Fruit fly (Drosophila melanogaster): Measurements from ENCODE around the gene CG13300.

Gene CG13300

DNA sequence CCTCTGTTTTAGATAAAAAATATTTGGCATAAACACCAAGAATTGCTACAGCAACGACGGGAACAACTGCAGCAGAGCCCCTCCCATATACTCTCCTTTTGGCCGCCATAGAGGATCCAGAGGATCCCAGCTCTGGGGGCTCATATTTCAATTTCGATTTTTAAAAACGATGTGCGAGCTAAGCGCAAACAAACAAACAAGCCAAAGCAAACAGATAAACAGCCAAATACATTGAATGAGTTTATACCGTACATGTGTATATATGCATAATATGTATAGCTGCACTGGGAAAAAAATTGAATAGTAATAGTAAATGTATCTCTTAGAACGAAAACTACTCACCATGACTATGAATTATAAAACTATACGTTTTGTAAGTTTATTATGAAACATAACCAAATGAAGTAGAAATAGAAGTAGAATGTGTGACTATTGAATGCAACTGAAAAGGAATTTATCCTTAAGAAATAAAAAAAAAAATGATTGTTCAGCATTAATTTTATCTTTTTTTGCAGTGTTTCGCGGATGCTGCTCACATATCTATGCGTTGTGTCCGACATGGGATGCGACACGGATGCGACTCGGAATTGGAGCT is 40.1 kb downstream of the CG13300 start (continued):
- TF ChIP-seq Sry-δ (GFP tag; optimal IDR thresholded peaks at IDR 0.05) (no peak), CG1603 (tag; optimal IDR thresholded peaks at IDR 0.05) (peak; percentile 11), CG10959 (GFP tag; IDR thresholded peaks at IDR 0.05) (no peak), Bdp1 (GFP tag; optimal IDR thresholded peaks at IDR 0.05) (no peak), btn (GFP tag; optimal IDR thresholded peaks at IDR 0.05) (no peak), CG15479 (GFP tag; optimal IDR thresholded peaks at IDR 0.05) (no peak), amos (GFP tag; IDR thresholded peaks at IDR 0.05; ENCODE audit: partially characterized antibody) (no peak), Asciz (GFP tag; optimal IDR thresholded peaks at IDR 0.05) (no peak), CG9727 (GFP tag; optimal IDR thresholded peaks at IDR 0.05) (peak; percentile 36)

dm6 chr3L:6310489-6310888 is 41.7 kb downstream of the CG13300 start:
- peak; percentile 27 for TF ChIP-seq sd (tag; optimal IDR thresholded peaks at IDR 0.05)
- TF ChIP-seq twi (tag; optimal IDR thresholded peaks at IDR 0.05): peak; percentile 56
- TF ChIP-seq CG9817 (tag; optimal IDR thresholded peaks at IDR 0.05): no peak
- peak; percentile 21 for TF ChIP-seq oc (tag; optimal IDR thresholded peaks at IDR 0.05)
- TF ChIP-seq kni (GFP tag; optimal IDR thresholded peaks at IDR 0.05): peak; percentile 87
- no peak for TF ChIP-seq chif (GFP tag; optimal IDR thresholded peaks at IDR 0.05)
- no peak for TF ChIP-seq CkIIα-i1 (GFP tag; IDR thresholded peaks at IDR 0.05)
- peak; percentile 30 for TF ChIP-seq Vsx1 (GFP tag; optimal IDR thresholded peaks at IDR 0.05)
- TF ChIP-seq sr (GFP tag; IDR thresholded peaks at IDR 0.05): 0 out of 3 replicates have a peak, but pooled peaks have one; percentile 10
- peak; percentile 46; the same call in 1 of the 3 replicates for TF ChIP-seq CG2199 (GFP tag; IDR thresholded peaks at IDR 0.05)
- TF ChIP-seq grn (GFP tag; optimal IDR thresholded peaks at IDR 0.05): peak; percentile 61

dm6 chr3L:6309726-6310125 is 42.5 kb downstream of the CG13300 start:
- TF ChIP-seq CG7745 (tag; optimal IDR thresholded peaks at IDR 0.05) (peak; percentile 75), CG15269 (tag; optimal IDR thresholded peaks at IDR 0.05) (no peak), CG2199 (GFP tag; IDR thresholded peaks at IDR 0.05) (peak; percentile 86; the same call in 2 of the 3 replicates), grn (GFP tag; optimal IDR thresholded peaks at IDR 0.05) (peak; percentile 97), Scr (GFP tag; IDR thresholded peaks at IDR 0.05; ENCODE audit: partially characterized antibody) (no peak), Ets65A (GFP tag) (peak; percentile 41), knrl (GFP tag; IDR thresholded peaks at IDR 0.05; ENCODE audit: partially characterized antibody) (no peak), CG12155 (GFP tag; optimal IDR thresholded peaks at IDR 0.05) (no peak), sqz (GFP tag; optimal IDR thresholded peaks at IDR 0.05) (peak; percentile 43), pzg (GFP tag; optimal IDR thresholded peaks at IDR 0.05) (no peak), CG11093 (GFP tag; IDR thresholded peaks at IDR 0.05) (no peak), Kr (GFP tag; optimal IDR thresholded peaks at IDR 0.05) (no peak), CG12104 (GFP tag; optimal IDR thresholded peaks at IDR 0.05) (no peak), Lpt (GFP tag; optimal IDR thresholded peaks at IDR 0.05) (no peak), CG4707 (GFP tag; optimal IDR thresholded peaks at IDR 0.05) (no peak), HmgZ (tag; optimal IDR thresholded peaks at IDR 0.05) (no peak), nom (GFP tag; optimal IDR thresholded peaks at IDR 0.05) (no peak), CG8281 (tag; optimal IDR thresholded peaks at IDR 0.05) (no peak), kni (GFP tag; optimal IDR thresholded peaks at IDR 0.05) (peak; percentile 86), Med (GFP tag) (peak; percentile 49), Gsc (GFP tag; IDR thresholded peaks at IDR 0.05) (no peak), maf-S (GFP tag; optimal IDR thresholded peaks at IDR 0.05) (no peak), CG10565 (GFP tag; optimal IDR thresholded peaks at IDR 0.05) (no peak), mirr (GFP tag; optimal IDR thresholded peaks at IDR 0.05) (peak; percentile 55), Six4 (GFP tag; optimal IDR thresholded peaks at IDR 0.05) (no peak), sd (tag; optimal IDR thresholded peaks at IDR 0.05) (peak; percentile 82), exex (tag; optimal IDR thresholded peaks at IDR 0.05) (peak; percentile 76), oc (tag; optimal IDR thresholded peaks at IDR 0.05) (peak; percentile 67), CG15696 (tag; optimal IDR thresholded peaks at IDR 0.05) (no peak), Ets97D (GFP tag; optimal IDR thresholded peaks at IDR 0.05) (no peak), gsb-n (tag; optimal IDR thresholded peaks at IDR 0.05) (no peak), TFAM (GFP tag; optimal IDR thresholded peaks at IDR 0.05) (no peak)
